Fruit fly (Drosophila melanogaster) whole organism, embryonic: ENCODE results near the gene Cpr76Bc.

ENCODE experiments used
- Blimp-1 ChIP-seq: fragments of 200-800 bp; sonication (Bioruptor generic); optimal IDR thresholded peaks from 3 replicates; lab custom pipeline; 2018; ENCODE audit warnings: missing biosample characterization, missing genetic modification characterization, mild to moderate bottlenecking, moderate library complexity, missing genetic modification reagents
- CG1024 ChIP-seq: fragments of 200-800 bp; sonication (Bioruptor generic); IDR thresholded peaks from 2 replicates; pipeline ENCODE4 v1.3.6; 2022; ENCODE audit warnings: missing biosample characterization, missing genetic modification characterization
- CG10959 ChIP-seq: fragments of 200-800 bp; sonication (Bioruptor generic); IDR thresholded peaks from 2 replicates; pipeline ENCODE4 v1.3.6; 2022; ENCODE audit warnings: missing biosample characterization, missing genetic modification characterization
- CG10979 ChIP-seq: fragments of 200-800 bp; sonication (Bioruptor generic); optimal IDR thresholded peaks from 2 replicates; lab custom pipeline; 2018; ENCODE audit warnings: missing biosample characterization, mild to moderate bottlenecking, missing genetic modification characterization, moderate library complexity
- CG11504 ChIP-seq: fragments of 200-800 bp; sonication (Bioruptor generic); optimal IDR thresholded peaks from 3 replicates; lab custom pipeline; 2019; ENCODE audit warnings: missing biosample characterization, mild to moderate bottlenecking, missing genetic modification characterization, moderate library complexity
- CG11723 ChIP-seq: fragments of 200-800 bp; sonication (Bioruptor generic); optimal IDR thresholded peaks from 2 replicates; lab custom pipeline; 2017; ENCODE audit warnings: missing biosample characterization, mild to moderate bottlenecking, missing genetic modification characterization
- CG15269 ChIP-seq: fragments of 200-800 bp; sonication (Bioruptor generic); optimal IDR thresholded peaks from 2 replicates; lab custom pipeline; 2018; ENCODE audit warnings: missing biosample characterization, mild to moderate bottlenecking, missing genetic modification characterization, moderate library complexity
- CG15601 ChIP-seq: fragments of 200-800 bp; sonication (Bioruptor generic); optimal IDR thresholded peaks from 3 replicates; lab custom pipeline; 2019; ENCODE audit warnings: missing biosample characterization, mild to moderate bottlenecking, missing genetic modification characterization, moderate library complexity
- CG15696 ChIP-seq: fragments of 200-800 bp; sonication (Bioruptor generic); optimal IDR thresholded peaks from 2 replicates; lab custom pipeline; 2019; ENCODE audit warnings: missing biosample characterization, mild to moderate bottlenecking, missing genetic modification characterization, moderate library complexity
- CG17829 ChIP-seq: fragments of 200-800 bp; optimal IDR thresholded peaks from 2 replicates; lab custom pipeline; 2019; ENCODE audit warnings: missing biosample characterization, mild to moderate bottlenecking, missing genetic modification characterization, moderate library complexity
- CG1792 ChIP-seq: fragments of 200-800 bp; sonication (Bioruptor generic); optimal IDR thresholded peaks from 2 replicates; lab custom pipeline; 2016; ENCODE audit warnings: missing biosample characterization, missing genetic modification characterization
- CG18262 ChIP-seq: fragments of 200-800 bp; optimal IDR thresholded peaks from 3 replicates; lab custom pipeline; 2019; ENCODE audit warnings: missing biosample characterization, mild to moderate bottlenecking, missing genetic modification characterization, moderate library complexity
- CG3838 ChIP-seq: fragments of 200-800 bp; sonication (Bioruptor generic); optimal IDR thresholded peaks from 3 replicates; lab custom pipeline; 2016; ENCODE audit warnings: missing biosample characterization, missing genetic modification characterization
- CG42726 ChIP-seq: fragments of 200-800 bp; sonication (Bioruptor generic); IDR thresholded peaks from 2 replicates; pipeline ENCODE4 v1.3.6; 2022; ENCODE audit warnings: missing biosample characterization, missing genetic modification characterization; ENCODE audit not compliant: partially characterized antibody
- CG4854 ChIP-seq: fragments of 200-800 bp; sonication (Bioruptor generic); optimal IDR thresholded peaks from 2 replicates; lab custom pipeline; 2016; ENCODE audit warnings: missing biosample characterization, missing genetic modification characterization, inconsistent platforms
- CG6272 ChIP-seq: fragments of 200-800 bp; sonication (Bioruptor generic); IDR thresholded peaks from 2 replicates; pipeline ENCODE4 v1.3.6; 2022; ENCODE audit warnings: missing biosample characterization, missing genetic modification characterization
- CG7786 ChIP-seq: fragments of 200-800 bp; sonication (Bioruptor generic); optimal IDR thresholded peaks from 2 replicates; lab custom pipeline; 2016; ENCODE audit warnings: missing biosample characterization, missing genetic modification characterization
- CG8281 ChIP-seq: fragments of 200-800 bp; sonication (Bioruptor generic); optimal IDR thresholded peaks from 2 replicates; lab custom pipeline; 2018; ENCODE audit warnings: missing biosample characterization, mild to moderate bottlenecking, missing genetic modification characterization, moderate library complexity
- CG8359 ChIP-seq: fragments of 200-800 bp; sonication (Bioruptor generic); optimal IDR thresholded peaks from 2 replicates; lab custom pipeline; 2017; ENCODE audit warnings: missing biosample characterization, mild to moderate bottlenecking, missing genetic modification characterization, borderline replicate concordance
- CG9609 ChIP-seq: fragments of 200-800 bp; sonication (Bioruptor generic); optimal IDR thresholded peaks from 3 replicates; lab custom pipeline; 2016; ENCODE audit warnings: missing biosample characterization, missing genetic modification characterization
- CG9727 ChIP-seq: fragments of 200-800 bp; sonication (Bioruptor generic); optimal IDR thresholded peaks from 3 replicates; lab custom pipeline; 2017; ENCODE audit warnings: missing biosample characterization, mild to moderate bottlenecking, missing genetic modification characterization
- CG9817 ChIP-seq: fragments of 200-800 bp; sonication (Bioruptor generic); optimal IDR thresholded peaks from 2 replicates; lab custom pipeline; 2018; ENCODE audit warnings: missing biosample characterization, mild to moderate bottlenecking, missing genetic modification characterization, moderate library complexity
- D19A ChIP-seq: fragments of 200-800 bp; optimal IDR thresholded peaks from 3 replicates; lab custom pipeline; 2019; ENCODE audit warnings: missing biosample characterization, mild to moderate bottlenecking, missing genetic modification characterization, moderate library complexity
- D19B ChIP-seq: fragments of 200-800 bp; sonication (Bioruptor generic); optimal IDR thresholded peaks from 2 replicates; lab custom pipeline; 2017; ENCODE audit warnings: missing biosample characterization, mild to moderate bottlenecking, missing genetic modification characterization
- H2.0 ChIP-seq: fragments of 200-800 bp; sonication (Bioruptor generic); IDR thresholded peaks from 2 replicates; pipeline ENCODE4 v1.3.6; 2022; ENCODE audit warnings: missing biosample characterization, missing genetic modification characterization
- HLH54F ChIP-seq: fragments of 200-800 bp; sonication (Bioruptor generic); optimal IDR thresholded peaks from 3 replicates; lab custom pipeline; 2016; ENCODE audit warnings: missing biosample characterization, missing genetic modification characterization
- Hey ChIP-seq: fragments of 200-800 bp; sonication (Bioruptor generic); optimal IDR thresholded peaks from 3 replicates; lab custom pipeline; 2018; ENCODE audit warnings: missing biosample characterization, mild to moderate bottlenecking, missing genetic modification characterization
- Max ChIP-seq: fragments of 200-800 bp; sonication (Bioruptor generic); optimal IDR thresholded peaks from 2 replicates; lab custom pipeline; 2016; ENCODE audit warnings: missing biosample characterization, mild to moderate bottlenecking, missing genetic modification characterization
- NfI ChIP-seq: fragments of 200-800 bp; sonication (Bioruptor generic); optimal IDR thresholded peaks from 3 replicates; lab custom pipeline; 2018; ENCODE audit warnings: missing biosample characterization, mild to moderate bottlenecking, missing genetic modification characterization, moderate library complexity
- Pdp1 ChIP-seq, 2 experiments: fragments of 200-800 bp; sonication (Bioruptor generic); optimal IDR thresholded peaks; 3 replicates each; lab custom pipeline; 2016; ENCODE audit warnings: missing biosample characterization in 2 of 2, missing genetic modification characterization in 2 of 2, mild to moderate bottlenecking in 1 of 2, moderate library complexity in 1 of 2
- al ChIP-seq: fragments of 200-800 bp; sonication (Bioruptor generic); IDR thresholded peaks from 2 replicates; pipeline ENCODE4 v1.3.6; 2022; ENCODE audit warnings: missing biosample characterization, missing genetic modification characterization
- bowl ChIP-seq: fragments of 200-800 bp; sonication (Bioruptor generic); IDR thresholded peaks from 2 replicates; pipeline ENCODE4 v1.3.6; 2022; ENCODE audit warnings: missing biosample characterization, missing genetic modification characterization
- br ChIP-seq: fragments of >200 bp; optimal IDR thresholded peaks from 2 replicates; lab custom pipeline; 2017
- crol ChIP-seq: fragments of 200-800 bp; sonication (Bioruptor generic); IDR thresholded peaks from 2 replicates; pipeline ENCODE4 v1.3.6; 2022; ENCODE audit warnings: missing biosample characterization, missing genetic modification characterization
- dimm ChIP-seq: fragments of 200-800 bp; sonication (Bioruptor generic); IDR thresholded peaks from 2 replicates; pipeline ENCODE4 v1.3.6; 2022; ENCODE audit warnings: missing biosample characterization, missing genetic modification characterization
- esg ChIP-seq: fragments of 200-800 bp; sonication (Bioruptor generic); conservative IDR thresholded peaks from 2 replicates; pipeline ENCODE4 v1.3.6; 2022; ENCODE audit warnings: missing biosample characterization, missing genetic modification characterization
- eyg ChIP-seq: fragments of 200-800 bp; sonication (Bioruptor generic); optimal IDR thresholded peaks from 3 replicates; lab custom pipeline; 2016; ENCODE audit warnings: missing biosample characterization, missing genetic modification characterization
- grau ChIP-seq: fragments of 200-800 bp; optimal IDR thresholded peaks from 3 replicates; lab custom pipeline; 2019; ENCODE audit warnings: missing biosample characterization, mild to moderate bottlenecking, missing genetic modification characterization, moderate library complexity
- gt ChIP-seq: fragments of 200-800 bp; sonication (Bioruptor generic); IDR thresholded peaks from 2 replicates; pipeline ENCODE4 v1.3.6; 2022; ENCODE audit warnings: missing biosample characterization, missing genetic modification characterization
- kah ChIP-seq: fragments of 200-800 bp; sonication (Bioruptor generic); optimal IDR thresholded peaks from 2 replicates; lab custom pipeline; 2018; ENCODE audit warnings: missing biosample characterization, mild to moderate bottlenecking, missing genetic modification characterization
- lola ChIP-seq, 3 experiments: fragments of >200 bp in 2 of 3; fragments of 200-800 bp in 1 of 3; sonication (Bioruptor generic) in 1 of 3; optimal IDR thresholded peaks; 2 replicates each; lab custom pipeline; 2017 to 2019; ENCODE audit warnings: missing biosample characterization in 3 of 3, missing genetic modification characterization in 3 of 3, mild to moderate bottlenecking in 1 of 3, moderate library complexity in 1 of 3
- odd ChIP-seq: fragments of 200-800 bp; sonication (Bioruptor generic); optimal IDR thresholded peaks from 2 replicates; lab custom pipeline; 2017; ENCODE audit warnings: missing biosample characterization, mild to moderate bottlenecking, missing genetic modification characterization
- org-1 ChIP-seq: fragments of 200-800 bp; sonication (Bioruptor generic); optimal IDR thresholded peaks from 2 replicates; lab custom pipeline; 2017; ENCODE audit warnings: missing biosample characterization, missing genetic modification characterization
- p53 ChIP-seq: fragments of 200-800 bp; sonication (Bioruptor generic); optimal IDR thresholded peaks from 2 replicates; lab custom pipeline; 2016; ENCODE audit warnings: missing biosample characterization, missing genetic modification characterization
- pzg ChIP-seq: fragments of 200-800 bp; sonication (Bioruptor generic); optimal IDR thresholded peaks from 3 replicates; lab custom pipeline; 2018; ENCODE audit warnings: missing biosample characterization, mild to moderate bottlenecking, missing genetic modification characterization, moderate library complexity
- sens ChIP-seq: fragments of 200-800 bp; sonication (Bioruptor generic); peaks from one replicate; lab custom pipeline; 2016; ENCODE audit warnings: missing biosample characterization, missing genetic modification characterization
- shn ChIP-seq: fragments of 200-800 bp; sonication (Bioruptor generic); optimal IDR thresholded peaks from 3 replicates; lab custom pipeline; 2016; ENCODE audit warnings: missing biosample characterization, missing genetic modification characterization
- stc ChIP-seq: fragments of 200-800 bp; sonication (Bioruptor generic); IDR thresholded peaks from 2 replicates; pipeline ENCODE4 v1.3.6; 2022; ENCODE audit warnings: missing biosample characterization, missing genetic modification characterization
- trem ChIP-seq: fragments of 200-800 bp; optimal IDR thresholded peaks from 3 replicates; lab custom pipeline; 2019; ENCODE audit warnings: missing biosample characterization, mild to moderate bottlenecking, missing genetic modification characterization, moderate library complexity
- unc-4 ChIP-seq: fragments of 200-800 bp; sonication (Bioruptor generic); IDR thresholded peaks from 2 replicates; pipeline ENCODE4 v1.3.6; 2022; ENCODE audit warnings: missing biosample characterization, missing genetic modification characterization; ENCODE audit not compliant: partially characterized antibody
- wek ChIP-seq: fragments of 200-800 bp; sonication (Bioruptor generic); optimal IDR thresholded peaks from 3 replicates; lab custom pipeline; 2018; ENCODE audit warnings: missing biosample characterization, mild to moderate bottlenecking, missing genetic modification characterization, moderate library complexity

The Cpr76Bc gene

DNA sequence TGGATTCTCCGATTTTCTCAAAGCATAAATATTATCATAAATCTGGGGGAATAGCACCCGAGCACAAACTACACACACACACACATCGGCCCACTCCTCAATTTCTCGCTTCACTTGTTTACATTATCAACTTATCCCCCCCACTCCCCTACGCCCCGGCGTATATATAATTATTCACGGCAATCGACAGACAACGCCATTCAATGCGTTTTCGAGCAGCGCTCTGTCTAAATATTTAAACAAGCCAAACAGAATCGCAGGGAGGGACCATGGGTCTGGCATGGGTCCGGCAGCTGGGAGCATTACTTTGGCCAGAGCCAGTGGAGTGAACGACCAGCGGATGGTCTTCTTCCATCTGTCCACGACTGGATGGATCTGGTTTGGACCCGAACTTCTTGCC, 54.9 kb downstream of the Cpr76Bc start (continued):
- no peak for TF ChIP-seq CG7786 (GFP tag; lab: Kevin White, UChicago)
- TF ChIP-seq Hey (tag; lab: Kevin White, UChicago): no peak
- TF ChIP-seq NfI (GFP tag; lab: Kevin White, UChicago): peak; percentile 20
- 0 out of 2 replicates have a peak, but pooled peaks have one; percentile 10 for TF ChIP-seq bowl (GFP tag; lab: Robert Waterston, UW)
- TF ChIP-seq CG1024 (GFP tag; lab: Robert Waterston, UW): peak; percentile 26; the same call in 1 of the 2 replicates
- TF ChIP-seq HLH54F: peak; percentile 18
- no peak for TF ChIP-seq CG42726 (GFP tag; lab: Robert Waterston, UW)
- TF ChIP-seq br (lab: Kevin White, UChicago): no peak
- peak; percentile 5 for TF ChIP-seq CG15269 (tag; lab: Kevin White, UChicago)
- no peak for TF ChIP-seq CG4854 (GFP tag; lab: Kevin White, UChicago)
- TF ChIP-seq pzg: no peak
- no peak for TF ChIP-seq p53
- peak; percentile 65 for TF ChIP-seq odd
- TF ChIP-seq esg (GFP tag; lab: Robert Waterston, UW): no peak
- peak; percentile 30 for TF ChIP-seq CG18262 (tag; lab: Kevin White, UChicago)
- TF ChIP-seq CG6272: no peak
- TF ChIP-seq al (GFP tag; lab: Robert Waterston, UW): no peak
- peak; percentile 11 to 59 for TF ChIP-seq Pdp1 (GFP tag; optimal IDR thresholded peaks at IDR 0.05; lab: Kevin White, UChicago)
- no peak for TF ChIP-seq trem (tag; lab: Kevin White, UChicago)
- TF ChIP-seq CG8281 (tag; lab: Kevin White, UChicago): peak; percentile 42
- TF ChIP-seq CG3838: peak; percentile 40
- no peak for TF ChIP-seq gt
- TF ChIP-seq org-1 (GFP tag; lab: Kevin White, UChicago): peak; percentile 80
- TF ChIP-seq CG15696 (tag; lab: Kevin White, UChicago): peak; percentile 42
- peak; percentile 84 for TF ChIP-seq crol (GFP tag; lab: Robert Waterston, UW)
- TF ChIP-seq eyg (GFP tag; lab: Kevin White, UChicago): peak; percentile 35
- TF ChIP-seq CG9727 (GFP tag; lab: Kevin White, UChicago): peak; percentile 24
- peak; percentile 33; the same call in 1 of the 2 replicates for TF ChIP-seq H2.0
- no peak for TF ChIP-seq CG17829 (tag; lab: Kevin White, UChicago)
- TF ChIP-seq unc-4 (GFP tag; lab: Robert Waterston, UW): no peak
- peak; percentile 5 for TF ChIP-seq kah (GFP tag; lab: Kevin White, UChicago)
- no peak for TF ChIP-seq D19B (GFP tag; lab: Kevin White, UChicago)
- TF ChIP-seq CG10979: peak; percentile 20
- TF ChIP-seq CG1792 (GFP tag; lab: Kevin White, UChicago): peak; percentile 49
- TF ChIP-seq CG9609 (GFP tag; lab: Kevin White, UChicago): no peak
- TF ChIP-seq sens (GFP tag; lab: Kevin White, UChicago): peak; percentile 83
- peak; percentile 5 for TF ChIP-seq grau (tag; lab: Kevin White, UChicago)
- TF ChIP-seq lola (GFP tag; optimal IDR thresholded peaks at IDR 0.05; lab: Kevin White, UChicago): peak in 1 of 3 experiments; percentile 12
- TF ChIP-seq stc (GFP tag; lab: Robert Waterston, UW): peak; percentile 32; the same call in 1 of the 2 replicates
- peak; percentile 44 for TF ChIP-seq CG11723
- peak; percentile 36; the same call in 1 of the 2 replicates for TF ChIP-seq dimm (GFP tag; lab: Robert Waterston, UW)
- peak; percentile 29 for TF ChIP-seq shn (GFP tag; lab: Kevin White, UChicago)
- TF ChIP-seq wek (GFP tag; lab: Kevin White, UChicago): peak; percentile 79
- peak; percentile 8 for TF ChIP-seq D19A (tag; lab: Kevin White, UChicago)
- no peak for TF ChIP-seq Max (GFP tag; lab: Kevin White, UChicago)
- peak; percentile 74 for TF ChIP-seq CG15601 (tag; lab: Kevin White, UChicago)
- TF ChIP-seq CG10959 (GFP tag; lab: Robert Waterston, UW): no peak
- TF ChIP-seq CG9817 (tag; lab: Kevin White, UChicago): no peak
- peak; percentile 31 for TF ChIP-seq CG8359 (GFP tag; lab: Kevin White, UChicago)
- peak; percentile 36 for TF ChIP-seq CG11504 (tag; lab: Kevin White, UChicago)
- TF ChIP-seq Blimp-1 (GFP tag; lab: Kevin White, UChicago): peak; percentile 39
